Worm (Caenorhabditis elegans) whole organism, L4 larva: ENCODE results near the gene C55A6.10.

Experiments used
- D1046.2 ChIP-seq: fragments of 200-800 bp; sonication (Bioruptor generic); IDR thresholded peaks from 2 replicates; pipeline ENCODE4 v1.3.6; 2022; ENCODE audit warnings: missing genetic modification characterization, missing compliant biosample characterization
- F37D6.2 ChIP-seq: sonication (generic microtip); optimal IDR thresholded peaks from 2 replicates; lab custom pipeline; 2016; ENCODE audit warnings: mild to moderate bottlenecking, missing genetic modification characterization, missing compliant biosample characterization
- T20F7.1 ChIP-seq: fragments of 200-800 bp; sonication (Bioruptor generic); optimal IDR thresholded peaks from 2 replicates; lab custom pipeline; 2018; ENCODE audit warnings: mild to moderate bottlenecking, missing genetic modification characterization, missing compliant biosample characterization
- Y48G9A.11 ChIP-seq: fragments of 200-800 bp; sonication (Bioruptor generic); IDR thresholded peaks from 2 replicates; pipeline ENCODE4 v1.3.6; 2022; ENCODE audit warnings: missing genetic modification reagents, missing genetic modification characterization, missing compliant biosample characterization
- aha-1 ChIP-seq: fragments of 150-350 bp; peaks from one replicate; lab custom pipeline; 2014; ENCODE audit warnings: missing biosample characterization, missing genetic modification characterization
- ama-1 ChIP-seq: fragments of 150-350 bp; optimal IDR thresholded peaks from 2 replicates; lab custom pipeline; 2014; ENCODE audit warnings: inconsistent platforms, mixed read lengths
- arid-1 ChIP-seq: fragments of 200-800 bp; sonication (Bioruptor generic); conservative IDR thresholded peaks from 2 replicates; pipeline ENCODE4 v1.3.6; 2022; ENCODE audit warnings: missing genetic modification reagents, missing genetic modification characterization, missing compliant biosample characterization
- ceh-20 ChIP-seq: fragments of 200-800 bp; sonication (Bioruptor generic); IDR thresholded peaks from 2 replicates; pipeline ENCODE4 v1.3.6; 2022; ENCODE audit warnings: missing genetic modification reagents, missing genetic modification characterization, missing compliant biosample characterization
- ceh-44 ChIP-seq: fragments of 200-800 bp; sonication (Bioruptor generic); IDR thresholded peaks from 2 replicates; pipeline ENCODE4 v1.3.6; 2022; ENCODE audit warnings: missing genetic modification reagents, missing genetic modification characterization, missing compliant biosample characterization
- ceh-82 ChIP-seq: sonication (generic microtip); optimal IDR thresholded peaks from 2 replicates; lab custom pipeline; 2017; ENCODE audit warnings: missing biosample characterization, missing genetic modification characterization
- ces-1 ChIP-seq: fragments of 150-350 bp; sonication (generic microtip); optimal IDR thresholded peaks from 4 replicates; lab custom pipeline; 2014; ENCODE audit warnings: missing biosample characterization, missing genetic modification reagents, missing genetic modification characterization
- ctbp-1 ChIP-seq: fragments of 200-800 bp; sonication (Bioruptor generic); IDR thresholded peaks from 2 replicates; pipeline ENCODE4 v1.3.6; 2022; ENCODE audit warnings: missing genetic modification reagents, missing genetic modification characterization, missing compliant biosample characterization
- daf-12 ChIP-seq: fragments of 150-350 bp; optimal IDR thresholded peaks from 2 replicates; lab custom pipeline; 2014; ENCODE audit warnings: missing biosample characterization, missing genetic modification reagents, missing genetic modification characterization
- daf-16 ChIP-seq, 3 experiments: sonication (generic microtip); optimal IDR thresholded peaks; 2 replicates each; lab custom pipeline; 2016 to 2017; ENCODE audit warnings: missing genetic modification characterization in 3 of 3, missing genetic modification reagents in 3 of 3, mild to moderate bottlenecking in 2 of 3, missing compliant biosample characterization in 2 of 3, missing biosample characterization in 1 of 3, moderate library complexity in 1 of 3
- daf-19 ChIP-seq: fragments of 200-800 bp; sonication (Bioruptor generic); conservative IDR thresholded peaks from 2 replicates; pipeline ENCODE4 v1.3.6; 2022; ENCODE audit warnings: missing genetic modification characterization, missing compliant biosample characterization
- daf-8 ChIP-seq: fragments of 200-800 bp; sonication (Bioruptor generic); IDR thresholded peaks from 2 replicates; pipeline ENCODE4 v1.3.6; 2022; ENCODE audit warnings: missing genetic modification characterization, missing compliant biosample characterization
- dmd-6 ChIP-seq: fragments of 200-800 bp; sonication (Bioruptor generic); IDR thresholded peaks from 2 replicates; pipeline ENCODE4 v1.3.6; 2022; ENCODE audit warnings: missing genetic modification reagents, missing genetic modification characterization, missing compliant biosample characterization
- dmd-9 ChIP-seq: fragments of 200-800 bp; sonication (Bioruptor generic); IDR thresholded peaks from 2 replicates; pipeline ENCODE4 v1.3.6; 2022; ENCODE audit warnings: missing genetic modification reagents, missing genetic modification characterization, missing compliant biosample characterization
- dpl-1 ChIP-seq: fragments of 150-350 bp; optimal IDR thresholded peaks from 2 replicates; lab custom pipeline; 2014; ENCODE audit warnings: missing biosample characterization, missing genetic modification reagents, missing genetic modification characterization
- hif-1 ChIP-seq, 2 experiments: sonication (generic microtip); optimal IDR thresholded peaks; 2 replicates each; lab custom pipeline; 2016 to 2017; ENCODE audit warnings: missing compliant biosample characterization in 2 of 2, missing genetic modification characterization in 2 of 2, missing genetic modification reagents in 2 of 2, missing genotype in 2 of 2, mild to moderate bottlenecking in 1 of 2
- hlh-11 ChIP-seq: fragments of 200-800 bp; sonication (Bioruptor generic); optimal IDR thresholded peaks from 2 replicates; lab custom pipeline; 2018; ENCODE audit warnings: mild to moderate bottlenecking, missing genetic modification characterization, missing compliant biosample characterization
- hlh-30 ChIP-seq: sonication (generic microtip); optimal IDR thresholded peaks from 2 replicates; lab custom pipeline; 2017; ENCODE audit warnings: antibody characterized with exemption, mild to moderate bottlenecking, missing genetic modification characterization, missing compliant biosample characterization; ENCODE audit not compliant: insufficient read depth
- lim-7 ChIP-seq: fragments of 200-800 bp; sonication (Bioruptor generic); IDR thresholded peaks from 2 replicates; pipeline ENCODE4 v1.3.6; 2022; ENCODE audit warnings: missing genetic modification characterization, missing compliant biosample characterization
- lin-13 ChIP-seq: fragments of 150-350 bp; optimal IDR thresholded peaks from 2 replicates; lab custom pipeline; 2014; ENCODE audit warnings: missing biosample characterization, missing genetic modification reagents, missing genetic modification characterization
- lin-29 ChIP-seq: fragments of 200-800 bp; sonication (Bioruptor generic); IDR thresholded peaks from 2 replicates; pipeline ENCODE4 v1.3.6; 2022; ENCODE audit warnings: missing genetic modification reagents, missing genetic modification characterization, missing compliant biosample characterization
- lin-39 ChIP-seq: fragments of 150-350 bp; optimal IDR thresholded peaks from 2 replicates; lab custom pipeline; 2014; ENCODE audit warnings: missing biosample characterization, missing genetic modification reagents, missing genetic modification characterization
- lir-3 ChIP-seq: sonication (generic microtip); optimal IDR thresholded peaks from 2 replicates; lab custom pipeline; 2016; ENCODE audit warnings: mild to moderate bottlenecking, missing genetic modification characterization, missing compliant biosample characterization
- madf-9 ChIP-seq: fragments of 200-800 bp; sonication (Bioruptor generic); conservative IDR thresholded peaks from 2 replicates; pipeline ENCODE4 v1.3.6; 2022; ENCODE audit warnings: missing genetic modification reagents, missing genetic modification characterization, missing compliant biosample characterization
- mdl-1 ChIP-seq, 2 experiments: fragments of 150-350 bp in 1 of 2; sonication (generic microtip) in 1 of 2; optimal IDR thresholded peaks; 2 replicates each; lab custom pipeline; 2014 to 2017; ENCODE audit warnings: missing biosample characterization in 2 of 2, missing genetic modification characterization in 2 of 2
- mdt-29 ChIP-seq: fragments of 200-800 bp; sonication (Bioruptor generic); IDR thresholded peaks from 2 replicates; pipeline ENCODE4 v1.3.6; 2022; ENCODE audit warnings: missing genetic modification reagents, missing genetic modification characterization, missing compliant biosample characterization
- mxl-3 ChIP-seq: fragments of 200-800 bp; sonication (Bioruptor generic); optimal IDR thresholded peaks from 2 replicates; lab custom pipeline; 2018; ENCODE audit warnings: mild to moderate bottlenecking, missing genetic modification characterization, missing compliant biosample characterization
- nhr-10 ChIP-seq: fragments of 150-350 bp; optimal IDR thresholded peaks from 2 replicates; lab custom pipeline; 2014; ENCODE audit warnings: missing biosample characterization, missing genetic modification characterization
- nhr-11 ChIP-seq: fragments of 150-350 bp; optimal IDR thresholded peaks from 2 replicates; lab custom pipeline; 2014; ENCODE audit warnings: missing biosample characterization, missing genetic modification characterization
- nhr-25 ChIP-seq: sonication (generic microtip); optimal IDR thresholded peaks from 2 replicates; lab custom pipeline; 2017; ENCODE audit warnings: missing genetic modification characterization, mild to moderate bottlenecking, missing compliant biosample characterization, antibody characterized with exemption, moderate library complexity, borderline replicate concordance; ENCODE audit not compliant: insufficient read depth
- nhr-28 ChIP-seq: fragments of 150-350 bp; optimal IDR thresholded peaks from 2 replicates; lab custom pipeline; 2014; ENCODE audit warnings: missing biosample characterization, missing genetic modification characterization
- nhr-48 ChIP-seq: sonication (generic microtip); optimal IDR thresholded peaks from 2 replicates; lab custom pipeline; 2016; ENCODE audit warnings: mild to moderate bottlenecking, missing genetic modification characterization, missing compliant biosample characterization
- nhr-76 ChIP-seq: fragments of 150-350 bp; optimal IDR thresholded peaks from 2 replicates; lab custom pipeline; 2014; ENCODE audit warnings: missing biosample characterization, missing genetic modification characterization
- nhr-77 ChIP-seq: fragments of 150-350 bp; optimal IDR thresholded peaks from 2 replicates; lab custom pipeline; 2014; ENCODE audit warnings: missing biosample characterization, missing genetic modification characterization
- pha-4 ChIP-seq, 2 experiments: fragments of 150-350 bp in 1 of 2; fragments of 200-800 bp in 1 of 2; sonication (Bioruptor generic) in 1 of 2; IDR thresholded peaks in 1 of 2; optimal IDR thresholded peaks in 1 of 2; 2 replicates each; pipeline versions ENCODE4 v1.3.6 to Lab custom; 2014 to 2022; ENCODE audit warnings: missing genetic modification characterization in 2 of 2, missing genetic modification reagents in 2 of 2, missing biosample characterization in 1 of 2, missing compliant biosample characterization in 1 of 2
- php-3 ChIP-seq: fragments of 200-800 bp; sonication (Bioruptor generic); IDR thresholded peaks from 2 replicates; pipeline ENCODE4 v1.3.6; 2022; ENCODE audit warnings: missing genetic modification reagents, missing genetic modification characterization, missing compliant biosample characterization
- pqm-1 ChIP-seq: sonication (generic microtip); optimal IDR thresholded peaks from 2 replicates; lab custom pipeline; 2017; ENCODE audit warnings: missing biosample characterization, missing genetic modification characterization
- rbr-2 ChIP-seq: sonication (generic microtip); optimal IDR thresholded peaks from 2 replicates; lab custom pipeline; 2016; ENCODE audit warnings: missing genotype, missing genetic modification characterization, missing compliant biosample characterization
- snpc-1.2 ChIP-seq: fragments of 200-800 bp; sonication (Bioruptor generic); IDR thresholded peaks from 2 replicates; pipeline ENCODE4 v1.3.6; 2022; ENCODE audit warnings: missing genetic modification reagents, missing genetic modification characterization, missing compliant biosample characterization
- unc-62 ChIP-seq, 3 experiments: fragments of 150-350 bp in 1 of 3; sonication (generic microtip); optimal IDR thresholded peaks in 2 of 3; peaks in 1 of 3; 1 replicate in 1 of 3; 2 replicates in 2 of 3; lab custom pipeline; 2014 to 2017; ENCODE audit warnings: missing biosample characterization in 3 of 3, missing genetic modification characterization in 3 of 3, missing genetic modification reagents in 3 of 3, missing genotype in 1 of 3
- zag-1 ChIP-seq: fragments of 150-350 bp; optimal IDR thresholded peaks from 2 replicates; lab custom pipeline; 2014; ENCODE audit warnings: missing biosample characterization, missing genetic modification characterization
- zfp-2 ChIP-seq: sonication (generic microtip); optimal IDR thresholded peaks from 2 replicates; lab custom pipeline; 2016; ENCODE audit warnings: mild to moderate bottlenecking, missing genetic modification characterization, missing compliant biosample characterization
- zip-2 ChIP-seq: fragments of 150-350 bp; optimal IDR thresholded peaks from 2 replicates; lab custom pipeline; 2014; ENCODE audit warnings: missing biosample characterization, missing genetic modification characterization
- ztf-11 ChIP-seq: fragments of 150-350 bp; optimal IDR thresholded peaks from 2 replicates; lab custom pipeline; 2014; ENCODE audit warnings: missing biosample characterization, missing genetic modification characterization
- ztf-7 ChIP-seq: fragments of 150-350 bp; optimal IDR thresholded peaks from 2 replicates; lab custom pipeline; 2014; ENCODE audit warnings: missing biosample characterization, missing genetic modification characterization

C55A6.10 gene

ce11 chrV:11541284-11541683 is 36.1 kb downstream of the C55A6.10 start (continued):
- no peak for TF ChIP-seq ces-1
- peak; percentile 19 for TF ChIP-seq ama-1 (lab: Kevin White, UChicago)
- TF ChIP-seq lir-3 (tag; lab: Kevin White, UChicago) = no peak
- TF ChIP-seq D1046.2 (GFP tag; lab: Robert Waterston, UW) = peak; percentile 82; the same call in 1 of the 2 replicates
- no peak for TF ChIP-seq zip-2
- no peak for TF ChIP-seq nhr-11 (tag; lab: Kevin White, UChicago)
- TF ChIP-seq mxl-3 (GFP tag; lab: Kevin White, UChicago) = no peak
- no peak for TF ChIP-seq ceh-82 (tag; lab: Kevin White, UChicago)
- 0 out of 2 replicates have a peak, but pooled peaks have one; percentile 53 for TF ChIP-seq madf-9
- TF ChIP-seq ztf-7 (tag; lab: Kevin White, UChicago) = no peak
- no peak for TF ChIP-seq F37D6.2 (tag; lab: Kevin White, UChicago)
- TF ChIP-seq lin-39 (tag; lab: Kevin White, UChicago) = no peak
- 0 out of 2 replicates have a peak, but pooled peaks have one; percentile 44 for TF ChIP-seq pha-4 (GFP tag; IDR thresholded peaks at IDR 0.05; lab: Robert Waterston, UW)
- no peak for TF ChIP-seq pha-4 (tag; optimal IDR thresholded peaks at IDR 0.05; lab: Kevin White, UChicago)
- 0 out of 2 replicates have a peak, but pooled peaks have one; percentile 36 for TF ChIP-seq dmd-9 (GFP tag; lab: Robert Waterston, UW)
- TF ChIP-seq arid-1 = 0 out of 2 replicates have a peak, but pooled peaks have one; percentile 39
- TF ChIP-seq hif-1 (tag; optimal IDR thresholded peaks at IDR 0.05; lab: Kevin White, UChicago) = peak in 1 of 2 experiments; percentile 64
- TF ChIP-seq daf-12 (tag; lab: Kevin White, UChicago) = no peak
- TF ChIP-seq ceh-20 (GFP tag; lab: Robert Waterston, UW) = peak; percentile 42; the same call in 1 of the 2 replicates
- TF ChIP-seq daf-16 (GFP tag; optimal IDR thresholded peaks at IDR 0.05; lab: Kevin White, UChicago) = no peak
- TF ChIP-seq daf-16 (tag; optimal IDR thresholded peaks at IDR 0.05; lab: Kevin White, UChicago) = no peak
- TF ChIP-seq zag-1 (tag; lab: Kevin White, UChicago) = no peak
- TF ChIP-seq nhr-76 (tag; lab: Kevin White, UChicago) = no peak
- TF ChIP-seq lin-13 = no peak
- no peak for TF ChIP-seq pqm-1 (tag; lab: Kevin White, UChicago)
- no peak for TF ChIP-seq T20F7.1 (GFP tag; lab: Kevin White, UChicago)
- no peak for TF ChIP-seq ztf-11 (tag; lab: Kevin White, UChicago)
- TF ChIP-seq dmd-6 (GFP tag; lab: Robert Waterston, UW) = no peak
- TF ChIP-seq zfp-2 (tag; lab: Kevin White, UChicago) = no peak
- 0 out of 2 replicates have a peak, but pooled peaks have one; percentile 35 for TF ChIP-seq Y48G9A.11 (GFP tag; lab: Robert Waterston, UW)
- no peak for TF ChIP-seq dpl-1 (GFP tag; lab: Kevin White, UChicago)
- TF ChIP-seq daf-19 = no peak
- TF ChIP-seq rbr-2 (tag; lab: Kevin White, UChicago) = no peak
- TF ChIP-seq ctbp-1 (GFP tag; lab: Robert Waterston, UW) = no peak
- TF ChIP-seq lim-7 (GFP tag; lab: Robert Waterston, UW) = peak; percentile 67
- TF ChIP-seq lin-29 = no peak; the same call in 1 of the 2 replicates
- TF ChIP-seq mdl-1 (tag; optimal IDR thresholded peaks at IDR 0.05; lab: Kevin White, UChicago) = no peak
- TF ChIP-seq daf-8 (GFP tag; lab: Robert Waterston, UW) = no peak

- TF ChIP-seq unc-62 (GFP tag; optimal IDR thresholded peaks at IDR 0.05 in 1 of 2; lab: Kevin White, UChicago) = peak in 1 of 2 experiments; percentile 71
- TF ChIP-seq unc-62 (tag; optimal IDR thresholded peaks at IDR 0.05; lab: Kevin White, UChicago) = no peak
- peak; percentile 12 for TF ChIP-seq hlh-11 (tag; lab: Kevin White, UChicago)
- TF ChIP-seq php-3 (GFP tag; lab: Robert Waterston, UW) = no peak
- TF ChIP-seq ceh-82 (tag; lab: Kevin White, UChicago) = no peak
- peak; percentile 66 for TF ChIP-seq nhr-48 (tag; lab: Kevin White, UChicago)
- TF ChIP-seq mdt-29 (GFP tag; lab: Robert Waterston, UW) = no peak
- no peak for TF ChIP-seq ceh-44 (GFP tag; lab: Robert Waterston, UW)
- no peak for TF ChIP-seq zip-2
- TF ChIP-seq nhr-28 (tag; lab: Kevin White, UChicago) = peak; percentile 4
- TF ChIP-seq aha-1 (tag; lab: Kevin White, UChicago) = peak; percentile 49
- TF ChIP-seq nhr-25 (tag; lab: Kevin White, UChicago) = peak; percentile 43
- no peak for TF ChIP-seq nhr-77 (tag; lab: Kevin White, UChicago)
- peak; percentile 3 for TF ChIP-seq hlh-30
- no peak for TF ChIP-seq nhr-76 (tag; lab: Kevin White, UChicago)
- no peak for TF ChIP-seq snpc-1.2 (GFP tag; lab: Robert Waterston, UW)
- peak; percentile 30 for TF ChIP-seq nhr-10 (tag; lab: Kevin White, UChicago)
- TF ChIP-seq, all 104 proteins: peak for 8
Observed at ce11 chrV:11543564-11543963, 38.4 kb downstream of the C55A6.10 start, which contains the start of gene F38B7.2. Gene F38B7.2, plus strand, starts transcription at chrV:11543963.
